Fruit fly (Drosophila melanogaster) whole organism, embryonic: ENCODE measurements around the gene Cp16.

Experiments
- Ada2b ChIP-seq: fragments of 200-800 bp; sonication (Bioruptor generic); IDR thresholded peaks from 2 replicates; pipeline ENCODE4 v1.3.6; 2022; ENCODE audit warnings: missing biosample characterization, missing genetic modification characterization
- Asciz ChIP-seq: fragments of 200-800 bp; sonication (Bioruptor generic); optimal IDR thresholded peaks from 2 replicates; lab custom pipeline; 2017; ENCODE audit warnings: missing biosample characterization, mild to moderate bottlenecking, missing genetic modification characterization, missing genetic modification reagents
- BEAF-32 ChIP-seq: fragments of 200-800 bp; sonication (Bioruptor generic); optimal IDR thresholded peaks from 3 replicates; lab custom pipeline; 2017; ENCODE audit warnings: missing biosample characterization, missing genetic modification characterization, mild to moderate bottlenecking, moderate library complexity, missing genetic modification reagents
- CG10321 ChIP-seq: fragments of 200-800 bp; sonication (Bioruptor generic); IDR thresholded peaks from 2 replicates; pipeline ENCODE4 v1.3.6; 2022; ENCODE audit warnings: missing biosample characterization, missing genetic modification characterization
- CG10979 ChIP-seq: fragments of 200-800 bp; sonication (Bioruptor generic); optimal IDR thresholded peaks from 2 replicates; lab custom pipeline; 2018; ENCODE audit warnings: missing biosample characterization, mild to moderate bottlenecking, missing genetic modification characterization, moderate library complexity
- CG11085 ChIP-seq: fragments of 200-800 bp; sonication (Bioruptor generic); IDR thresholded peaks from 2 replicates; pipeline ENCODE4 v1.3.6; 2022; ENCODE audit warnings: missing biosample characterization, missing genetic modification characterization
- CG11696 ChIP-seq: fragments of 200-800 bp; sonication (Bioruptor generic); IDR thresholded peaks from 2 replicates; pipeline ENCODE4 v1.3.6; 2022; ENCODE audit warnings: missing biosample characterization, missing genetic modification characterization
- CG12299 ChIP-seq: fragments of 200-800 bp; sonication (Bioruptor generic); optimal IDR thresholded peaks from 2 replicates; lab custom pipeline; 2018; ENCODE audit warnings: missing biosample characterization, mild to moderate bottlenecking, missing genetic modification characterization
- CG12744 ChIP-seq: fragments of 200-800 bp; sonication (Bioruptor generic); optimal IDR thresholded peaks from 2 replicates; lab custom pipeline; 2016; ENCODE audit warnings: missing biosample characterization, missing genetic modification characterization
- CG13424 ChIP-seq: fragments of 200-800 bp; sonication (Bioruptor generic); optimal IDR thresholded peaks from 2 replicates; lab custom pipeline; 2019; ENCODE audit warnings: missing biosample characterization, mild to moderate bottlenecking, missing genetic modification characterization, moderate library complexity
- CG15696 ChIP-seq: fragments of 200-800 bp; sonication (Bioruptor generic); optimal IDR thresholded peaks from 2 replicates; lab custom pipeline; 2019; ENCODE audit warnings: missing biosample characterization, mild to moderate bottlenecking, missing genetic modification characterization, moderate library complexity
- CG17385 ChIP-seq: fragments of 200-800 bp; sonication (Bioruptor generic); optimal IDR thresholded peaks from 3 replicates; lab custom pipeline; 2018; ENCODE audit warnings: missing biosample characterization, mild to moderate bottlenecking, missing genetic modification characterization
- CG18011 ChIP-seq: fragments of 200-800 bp; sonication (Bioruptor generic); optimal IDR thresholded peaks from 2 replicates; lab custom pipeline; 2017; ENCODE audit warnings: missing biosample characterization, missing genetic modification characterization, mild to moderate bottlenecking, moderate library complexity, missing genotype
- CG18476 ChIP-seq: fragments of 200-800 bp; sonication (Bioruptor generic); optimal IDR thresholded peaks from 2 replicates; lab custom pipeline; 2016; ENCODE audit warnings: missing biosample characterization, mild to moderate bottlenecking, missing genetic modification characterization
- CG2202 ChIP-seq: fragments of 200-800 bp; sonication (Bioruptor generic); optimal IDR thresholded peaks from 2 replicates; lab custom pipeline; 2018; ENCODE audit warnings: missing biosample characterization, mild to moderate bottlenecking, missing genetic modification characterization
- CG2712 ChIP-seq: fragments of 200-800 bp; optimal IDR thresholded peaks from 3 replicates; lab custom pipeline; 2019; ENCODE audit warnings: missing biosample characterization, mild to moderate bottlenecking, missing genetic modification characterization, moderate library complexity
- CG2889 ChIP-seq: fragments of 200-800 bp; sonication (Bioruptor generic); IDR thresholded peaks from 3 replicates; pipeline ENCODE4 v1.3.6; 2022; ENCODE audit warnings: missing biosample characterization, missing genetic modification characterization
- CG6654 ChIP-seq: fragments of 200-800 bp; sonication (Bioruptor generic); optimal IDR thresholded peaks from 2 replicates; lab custom pipeline; 2017; ENCODE audit warnings: missing biosample characterization, mild to moderate bottlenecking, missing genetic modification characterization
- CG7271 ChIP-seq: fragments of 200-800 bp; sonication (Bioruptor generic); optimal IDR thresholded peaks from 2 replicates; lab custom pipeline; 2018; ENCODE audit warnings: missing biosample characterization, mild to moderate bottlenecking, missing genetic modification characterization, moderate library complexity
- CG8290 ChIP-seq, 3 experiments: fragments of 200-800 bp; sonication (Bioruptor generic); optimal IDR thresholded peaks; 2 replicates each; lab custom pipeline; 2016 to 2019; ENCODE audit warnings: missing biosample characterization in 3 of 3, missing genetic modification characterization in 3 of 3, mild to moderate bottlenecking in 2 of 3, moderate library complexity in 1 of 3
- CG9215 ChIP-seq: fragments of 200-800 bp; sonication (Bioruptor generic); IDR thresholded peaks from 2 replicates; pipeline ENCODE4 v1.3.6; 2022; ENCODE audit warnings: missing biosample characterization, missing genetic modification characterization
- CG9876 ChIP-seq: fragments of 200-800 bp; sonication (Bioruptor generic); optimal IDR thresholded peaks from 2 replicates; lab custom pipeline; 2016; ENCODE audit warnings: missing biosample characterization, missing genetic modification characterization
- CHES-1-like ChIP-seq: fragments of 200-800 bp; sonication (Bioruptor generic); optimal IDR thresholded peaks from 2 replicates; lab custom pipeline; 2016; ENCODE audit warnings: missing biosample characterization, missing genetic modification characterization
- Deaf1 ChIP-seq: fragments of 200-800 bp; optimal IDR thresholded peaks from 3 replicates; lab custom pipeline; 2019; ENCODE audit warnings: missing biosample characterization, mild to moderate bottlenecking, missing genetic modification characterization, moderate library complexity
- Dp ChIP-seq: fragments of 200-800 bp; sonication (Bioruptor generic); optimal IDR thresholded peaks from 2 replicates; lab custom pipeline; 2018; ENCODE audit warnings: missing biosample characterization, mild to moderate bottlenecking, missing genetic modification characterization, moderate library complexity
- E2f1 ChIP-seq: fragments of 200-800 bp; sonication (Bioruptor generic); IDR thresholded peaks from 2 replicates; pipeline ENCODE4 v1.3.6; 2022; ENCODE audit warnings: missing biosample characterization, missing genetic modification characterization
- Med ChIP-seq: fragments of 200-800 bp; sonication (Bioruptor generic); peaks from one replicate; lab custom pipeline; 2016; ENCODE audit warnings: missing biosample characterization, missing genetic modification characterization, mild to moderate bottlenecking, inconsistent platforms, moderate library complexity
- Ptx1 ChIP-seq: fragments of 200-800 bp; sonication (Bioruptor generic); IDR thresholded peaks from 2 replicates; pipeline ENCODE4 v1.3.6; 2022; ENCODE audit warnings: missing biosample characterization, missing genetic modification characterization
- Xrp1 ChIP-seq: fragments of 200-800 bp; sonication (Bioruptor generic); IDR thresholded peaks from 2 replicates; pipeline ENCODE4 v1.3.6; 2022; ENCODE audit warnings: missing biosample characterization, missing genetic modification characterization
- abd-A ChIP-seq: fragments of 200-800 bp; sonication (Bioruptor generic); optimal IDR thresholded peaks from 3 replicates; lab custom pipeline; 2019; ENCODE audit warnings: missing biosample characterization, mild to moderate bottlenecking, missing genetic modification characterization, moderate library complexity
- al ChIP-seq: fragments of 200-800 bp; sonication (Bioruptor generic); IDR thresholded peaks from 2 replicates; pipeline ENCODE4 v1.3.6; 2022; ENCODE audit warnings: missing biosample characterization, missing genetic modification characterization
- az2 ChIP-seq: fragments of 200-800 bp; sonication (Bioruptor generic); optimal IDR thresholded peaks from 3 replicates; lab custom pipeline; 2016; ENCODE audit warnings: missing biosample characterization, missing genetic modification characterization
- chif ChIP-seq, 2 experiments: fragments of 200-800 bp; sonication (Bioruptor generic); optimal IDR thresholded peaks; 3 replicates each; lab custom pipeline; 2016; ENCODE audit warnings: missing biosample characterization in 2 of 2, missing genetic modification characterization in 2 of 2
- crp ChIP-seq, 2 experiments: fragments of 200-800 bp; sonication (Bioruptor generic); optimal IDR thresholded peaks; 2 replicates in 1 of 2; 3 replicates in 1 of 2; lab custom pipeline; 2017; ENCODE audit warnings: missing biosample characterization in 2 of 2, missing genetic modification characterization in 2 of 2, mild to moderate bottlenecking in 1 of 2, moderate library complexity in 1 of 2
- dimm ChIP-seq: fragments of 200-800 bp; sonication (Bioruptor generic); IDR thresholded peaks from 2 replicates; pipeline ENCODE4 v1.3.6; 2022; ENCODE audit warnings: missing biosample characterization, missing genetic modification characterization
- exex ChIP-seq: fragments of 200-800 bp; sonication (Bioruptor generic); optimal IDR thresholded peaks from 4 replicates; lab custom pipeline; 2018; ENCODE audit warnings: missing biosample characterization, mild to moderate bottlenecking, missing genetic modification characterization, moderate library complexity
- gsb-n ChIP-seq: fragments of 200-800 bp; sonication (Bioruptor generic); optimal IDR thresholded peaks from 3 replicates; lab custom pipeline; 2018; ENCODE audit warnings: missing biosample characterization, mild to moderate bottlenecking, missing genetic modification characterization
- ham ChIP-seq: fragments of 200-800 bp; sonication (Bioruptor generic); IDR thresholded peaks from 2 replicates; pipeline ENCODE4 v1.3.6; 2022; ENCODE audit warnings: missing biosample characterization, missing genetic modification characterization
- insv ChIP-seq, 2 experiments: fragments of 200-800 bp; sonication (Bioruptor generic); optimal IDR thresholded peaks; 3 replicates each; lab custom pipeline; 2016 to 2018; ENCODE audit warnings: missing biosample characterization in 2 of 2, missing genetic modification characterization in 2 of 2
- kah ChIP-seq: fragments of 200-800 bp; sonication (Bioruptor generic); optimal IDR thresholded peaks from 2 replicates; lab custom pipeline; 2018; ENCODE audit warnings: missing biosample characterization, mild to moderate bottlenecking, missing genetic modification characterization
- kni ChIP-seq: fragments of 200-800 bp; sonication (Bioruptor generic); optimal IDR thresholded peaks from 3 replicates; lab custom pipeline; 2017; ENCODE audit warnings: mild to moderate bottlenecking, missing biosample characterization, missing genetic modification reagents, missing genetic modification characterization
- oc ChIP-seq: fragments of 200-800 bp; sonication (Bioruptor generic); optimal IDR thresholded peaks from 2 replicates; lab custom pipeline; 2018; ENCODE audit warnings: missing biosample characterization, mild to moderate bottlenecking, missing genetic modification characterization, moderate library complexity
- odd ChIP-seq: fragments of 200-800 bp; sonication (Bioruptor generic); optimal IDR thresholded peaks from 2 replicates; lab custom pipeline; 2017; ENCODE audit warnings: missing biosample characterization, mild to moderate bottlenecking, missing genetic modification characterization
- otp ChIP-seq: fragments of 200-800 bp; sonication (Bioruptor generic); IDR thresholded peaks from 3 replicates; pipeline ENCODE4, ENCODE4 v1.3.6; 2022; ENCODE audit warnings: missing biosample characterization, missing genetic modification characterization
- p53 ChIP-seq: fragments of 200-800 bp; sonication (Bioruptor generic); optimal IDR thresholded peaks from 2 replicates; lab custom pipeline; 2016; ENCODE audit warnings: missing biosample characterization, missing genetic modification characterization
- pros ChIP-seq: fragments of 200-800 bp; sonication (Bioruptor generic); optimal IDR thresholded peaks from 3 replicates; lab custom pipeline; 2019; ENCODE audit warnings: missing biosample characterization, mild to moderate bottlenecking, missing genetic modification characterization, moderate library complexity
- sd ChIP-seq: fragments of 200-800 bp; sonication (Bioruptor generic); optimal IDR thresholded peaks from 3 replicates; lab custom pipeline; 2018; ENCODE audit warnings: missing biosample characterization, mild to moderate bottlenecking, missing genetic modification characterization, moderate library complexity
- sens ChIP-seq: fragments of 200-800 bp; sonication (Bioruptor generic); peaks from one replicate; lab custom pipeline; 2016; ENCODE audit warnings: missing biosample characterization, missing genetic modification characterization
- so ChIP-seq: fragments of 200-800 bp; sonication (Bioruptor generic); IDR thresholded peaks from 3 replicates; pipeline ENCODE4 v1.3.6; 2022; ENCODE audit warnings: missing biosample characterization, missing genetic modification characterization

The Cp16 gene

DNA sequence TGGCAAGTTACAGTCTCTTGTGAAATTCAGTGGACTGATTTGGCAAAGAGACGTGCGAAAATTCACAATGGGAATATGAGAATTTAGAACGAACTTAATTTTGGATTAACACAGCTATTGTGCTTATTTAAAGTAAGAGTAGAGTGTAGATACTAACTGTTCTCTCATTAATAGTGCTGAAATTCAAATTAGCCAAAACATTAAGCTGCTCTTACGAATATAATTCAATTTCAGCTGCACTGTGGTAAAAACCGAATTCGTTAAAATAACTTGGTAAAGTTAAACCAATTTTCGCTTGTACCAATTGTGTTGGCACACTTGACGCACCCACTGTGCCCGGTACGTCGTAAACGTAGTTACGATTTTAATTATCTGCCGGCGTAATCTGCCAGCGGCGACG is 36.1 kb downstream of the Cp16 start (continued):
- TF ChIP-seq CG11085 (GFP tag; lab: Robert Waterston, UW) = no peak
- peak; percentile 54; the same call in 1 of the 2 replicates for TF ChIP-seq Ptx1 (GFP tag; lab: Robert Waterston, UW)
- no peak for TF ChIP-seq CG7271 (tag; lab: Kevin White, UChicago)
- peak; percentile 4 for TF ChIP-seq CG12299
- TF ChIP-seq CG9215 = peak; percentile 62
- TF ChIP-seq CG10321 (GFP tag; lab: Robert Waterston, UW) = no peak
- no peak for TF ChIP-seq Deaf1
- no peak for TF ChIP-seq BEAF-32 (GFP tag; lab: Kevin White, UChicago)
- TF ChIP-seq odd (GFP tag; lab: Kevin White, UChicago) = no peak
- peak; percentile 12 for TF ChIP-seq CG18011 (GFP tag; lab: Kevin White, UChicago)
- peak; percentile 19 for TF ChIP-seq CG2712 (tag; lab: Kevin White, UChicago)
- TF ChIP-seq CG17385 (GFP tag; lab: Kevin White, UChicago) = peak; percentile 23
- no peak for TF ChIP-seq ham (GFP tag; lab: Robert Waterston, UW)
- TF ChIP-seq CG18476 (GFP tag; lab: Kevin White, UChicago) = peak; percentile 24
- TF ChIP-seq CG15696 = no peak
- no peak for TF ChIP-seq sd (tag; lab: Kevin White, UChicago)
- no peak for TF ChIP-seq otp (GFP tag; lab: Robert Waterston, UW)
- no peak for TF ChIP-seq dimm
- no peak for TF ChIP-seq exex
- TF ChIP-seq CG2202 (tag; lab: Kevin White, UChicago) = no peak
- no peak for TF ChIP-seq crp (GFP tag; optimal IDR thresholded peaks at IDR 0.05; lab: Kevin White, UChicago)

DNA sequence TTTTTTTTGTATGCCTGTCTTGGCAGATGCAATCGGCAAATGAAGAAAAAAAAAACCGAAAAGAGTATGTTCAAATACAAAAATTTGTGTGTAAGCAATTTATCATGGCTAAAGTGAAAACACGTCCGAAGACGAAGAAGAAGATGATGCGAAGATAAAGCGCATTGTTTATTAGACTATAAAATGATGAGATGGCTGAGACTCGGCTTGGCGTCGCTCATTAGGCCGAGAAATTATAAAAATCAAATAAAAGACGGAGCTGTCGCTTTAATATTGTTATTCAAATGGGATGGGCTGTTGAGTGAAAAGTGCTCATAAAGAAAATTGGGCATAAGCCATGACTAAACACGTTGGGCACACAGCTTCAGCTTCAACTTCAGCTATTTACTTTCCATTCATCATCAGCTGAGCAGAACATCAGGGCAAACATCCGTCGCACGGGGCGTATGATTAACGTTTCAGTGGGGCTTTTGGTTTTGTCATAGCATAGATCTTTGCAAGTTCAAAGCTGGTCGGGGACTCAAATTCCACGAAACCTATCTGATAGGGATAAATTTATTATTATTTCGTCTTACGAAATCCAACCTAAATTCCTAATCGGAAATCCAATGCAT is 39.0 kb downstream of the Cp16 start:
- TF ChIP-seq Dp (GFP tag; lab: Kevin White, UChicago) = no peak
- TF ChIP-seq az2 = no peak
- TF ChIP-seq Med (GFP tag; lab: Kevin White, UChicago) = peak; percentile 49
- peak; percentile 78 for TF ChIP-seq pros
- peak; percentile 70 for TF ChIP-seq gsb-n (tag; lab: Kevin White, UChicago)
- TF ChIP-seq al (GFP tag; lab: Robert Waterston, UW) = no peak
- peak; percentile 87 for TF ChIP-seq oc (tag; lab: Kevin White, UChicago)
- no peak for TF ChIP-seq chif (GFP tag; optimal IDR thresholded peaks at IDR 0.05; lab: Kevin White, UChicago)
- TF ChIP-seq abd-A (tag; lab: Kevin White, UChicago) = peak; percentile 89
- no peak for TF ChIP-seq CG10979 (tag; lab: Kevin White, UChicago)
- no peak for TF ChIP-seq CG2889 (GFP tag; lab: Robert Waterston, UW)
- no peak for TF ChIP-seq exex
- TF ChIP-seq CG6654 (GFP tag; lab: Kevin White, UChicago) = no peak
- no peak for TF ChIP-seq Ada2b (GFP tag; lab: Robert Waterston, UW)
- TF ChIP-seq CG12744 (GFP tag; lab: Kevin White, UChicago) = no peak
- TF ChIP-seq CG9876 (GFP tag; lab: Kevin White, UChicago) = no peak
- peak; percentile 75 for TF ChIP-seq sens (GFP tag; lab: Kevin White, UChicago)
- TF ChIP-seq E2f1 (GFP tag; lab: Robert Waterston, UW) = no peak
- TF ChIP-seq kah = no peak
- no peak for TF ChIP-seq CG8290 (GFP tag; optimal IDR thresholded peaks at IDR 0.05; lab: Kevin White, UChicago)
- peak in 1 of 2 experiments; percentile 2 for TF ChIP-seq CG8290 (tag; optimal IDR thresholded peaks at IDR 0.05; lab: Kevin White, UChicago)
- no peak for TF ChIP-seq insv (GFP tag; optimal IDR thresholded peaks at IDR 0.05; lab: Kevin White, UChicago)
- no peak for TF ChIP-seq CHES-1-like (GFP tag; lab: Kevin White, UChicago)
- no peak for TF ChIP-seq p53 (GFP tag; lab: Kevin White, UChicago)
- peak; percentile 8 for TF ChIP-seq Asciz (GFP tag; lab: Kevin White, UChicago)
- TF ChIP-seq CG13424 (tag; lab: Kevin White, UChicago) = no peak
- TF ChIP-seq kni = peak; percentile 47
- TF ChIP-seq Xrp1 (GFP tag; lab: Robert Waterston, UW) = peak; percentile 17; the same call in 1 of the 2 replicates
- no peak for TF ChIP-seq CG11696 (GFP tag; lab: Robert Waterston, UW)
- 0 out of 3 replicates have a peak, but pooled peaks have one; percentile 24 for TF ChIP-seq so (GFP tag; lab: Robert Waterston, UW)
